Fruit fly (Drosophila melanogaster) Kc167 (cell line): ENCODE measurements around the gene CG43673.

Experiments used
- Myc ChIP-seq: fragments of >200 bp; optimal IDR thresholded peaks from 2 replicates; lab custom pipeline; 2017; ENCODE audit warnings: missing external identifiers
- Sin3A ChIP-seq: fragments of >200 bp; optimal IDR thresholded peaks from 2 replicates; lab custom pipeline; 2018; ENCODE audit warnings: missing external identifiers
- h ChIP-seq: fragments of >200 bp; optimal IDR thresholded peaks from 3 replicates; lab custom pipeline; 2018; ENCODE audit warnings: missing external identifiers
- insv ChIP-seq: fragments of >200 bp; optimal IDR thresholded peaks from 3 replicates; lab custom pipeline; 2018; ENCODE audit warnings: missing external identifiers
- psq ChIP-seq: fragments of >200 bp; optimal IDR thresholded peaks from 2 replicates; lab custom pipeline; 2017; ENCODE audit warnings: missing external identifiers
- ttk ChIP-seq: sonication (Bioruptor generic); optimal IDR thresholded peaks from 2 replicates; lab custom pipeline; 2017; ENCODE audit warnings: missing external identifiers

DNA sequence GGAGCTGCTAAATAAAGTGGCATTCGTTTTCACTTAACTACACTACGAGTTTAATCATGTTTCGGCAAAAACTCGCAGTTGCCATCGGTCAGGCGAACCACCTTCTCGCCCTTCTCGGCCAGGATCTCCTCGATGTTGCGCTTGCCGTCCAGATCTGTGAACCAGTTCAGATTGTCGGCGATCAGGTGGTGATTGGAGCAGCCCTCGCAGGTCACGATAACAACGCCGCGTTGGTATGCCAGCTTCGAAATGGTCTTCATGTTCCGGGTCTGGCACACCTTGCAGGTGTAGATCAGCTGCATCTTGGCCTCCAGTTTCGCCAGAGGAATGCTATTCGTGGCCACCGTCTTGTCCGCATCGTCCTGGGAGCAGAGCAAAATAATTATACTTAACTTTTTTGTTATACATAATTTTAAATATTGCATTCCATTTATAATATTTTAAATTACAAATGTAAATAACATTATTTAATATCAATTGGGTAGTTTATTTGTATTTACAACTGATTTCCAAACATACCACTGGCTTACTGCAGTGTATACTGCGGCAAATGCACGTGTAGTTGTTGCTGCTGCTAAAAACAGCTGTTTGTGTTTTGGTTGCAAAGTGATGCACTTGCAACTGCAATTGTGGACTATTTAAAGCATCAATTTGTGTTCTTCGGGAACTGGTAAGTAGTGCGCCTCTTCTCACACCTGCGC lies 45.6 kb upstream of the CG43673 start:
- TF ChIP-seq psq (lab: Kevin White, UChicago) (no peak), insv (no peak), h (no peak), ttk (lab: Kevin White, UChicago) (no peak), Sin3A (no peak), Myc (lab: Kevin White, UChicago) (no peak)
